Worm (Caenorhabditis elegans) whole organism, early embryonic: ENCODE data around the gene mans-2.

Experiments
- B0310.2 ChIP-seq: sonication (generic microtip); optimal IDR thresholded peaks from 2 replicates; lab custom pipeline; 2016; ENCODE audit warnings: mild to moderate bottlenecking, missing genetic modification characterization, missing compliant biosample characterization
- F13C5.2 ChIP-seq: sonication (generic microtip); optimal IDR thresholded peaks from 2 replicates; lab custom pipeline; 2017; ENCODE audit warnings: mild to moderate bottlenecking, missing genetic modification characterization, inconsistent platforms, missing compliant biosample characterization
- aly-1 ChIP-seq: sonication (generic microtip); optimal IDR thresholded peaks from 2 replicates; lab custom pipeline; 2016; ENCODE audit warnings: missing genetic modification characterization, missing compliant biosample characterization
- ama-1 ChIP-seq: fragments of 150-350 bp; optimal IDR thresholded peaks from 2 replicates; lab custom pipeline; 2014
- ceh-13 ChIP-seq: fragments of 200-800 bp; sonication (Bioruptor generic); optimal IDR thresholded peaks from 2 replicates; lab custom pipeline; 2018; ENCODE audit warnings: mild to moderate bottlenecking, missing genetic modification characterization, missing compliant biosample characterization
- ceh-36 ChIP-seq: sonication (generic microtip); optimal IDR thresholded peaks from 2 replicates; lab custom pipeline; 2016; ENCODE audit warnings: missing genetic modification characterization, inconsistent platforms, missing compliant biosample characterization
- ets-7 ChIP-seq: sonication (generic microtip); optimal IDR thresholded peaks from 2 replicates; lab custom pipeline; 2016; ENCODE audit warnings: missing genotype, missing genetic modification characterization, missing compliant biosample characterization
- flt-1 ChIP-seq: fragments of 200-800 bp; sonication (Bioruptor generic); IDR thresholded peaks from 2 replicates; pipeline ENCODE4 v1.3.6; 2022; ENCODE audit warnings: missing genetic modification characterization, missing compliant biosample characterization
- hmbx-1 ChIP-seq: sonication (generic microtip); optimal IDR thresholded peaks from 2 replicates; lab custom pipeline; 2016; ENCODE audit warnings: mild to moderate bottlenecking, missing genetic modification characterization, missing compliant biosample characterization
- hmg-4 ChIP-seq: fragments of 200-800 bp; sonication (Bioruptor generic); optimal IDR thresholded peaks from 2 replicates; lab custom pipeline; 2018; ENCODE audit warnings: mild to moderate bottlenecking, missing genetic modification characterization, missing compliant biosample characterization
- hnd-1 ChIP-seq: sonication (generic microtip); optimal IDR thresholded peaks from 2 replicates; lab custom pipeline; 2016; ENCODE audit warnings: missing genetic modification characterization, missing compliant biosample characterization
- pes-1 ChIP-seq: fragments of 200-800 bp; sonication (Bioruptor generic); IDR thresholded peaks from 2 replicates; pipeline ENCODE4 v1.3.6; 2022; ENCODE audit warnings: missing genetic modification reagents, missing genetic modification characterization, missing compliant biosample characterization
- scrt-1 ChIP-seq: fragments of 200-800 bp; sonication (Bioruptor generic); IDR thresholded peaks from 2 replicates; pipeline ENCODE4 v1.3.6; 2022; ENCODE audit warnings: missing genetic modification characterization, missing compliant biosample characterization
- sea-1 ChIP-seq: fragments of 200-800 bp; sonication (Bioruptor generic); conservative IDR thresholded peaks from 2 replicates; pipeline ENCODE4 v1.3.6; 2022; ENCODE audit warnings: missing genetic modification characterization, missing compliant biosample characterization
- tbx-11 ChIP-seq: fragments of 200-800 bp; sonication (Bioruptor generic); IDR thresholded peaks from 2 replicates; pipeline ENCODE4 v1.3.6; 2022; ENCODE audit warnings: missing genetic modification characterization, missing compliant biosample characterization
- tbx-37 ChIP-seq: fragments of 200-800 bp; sonication (Bioruptor generic); conservative IDR thresholded peaks from 2 replicates; pipeline ENCODE4 v1.3.6; 2022; ENCODE audit warnings: missing genetic modification reagents, missing genetic modification characterization, missing compliant biosample characterization
- tra-4 ChIP-seq: sonication (generic microtip); optimal IDR thresholded peaks from 2 replicates; lab custom pipeline; 2017; ENCODE audit warnings: missing genetic modification characterization, missing compliant biosample characterization

The mans-2 gene

DNA sequence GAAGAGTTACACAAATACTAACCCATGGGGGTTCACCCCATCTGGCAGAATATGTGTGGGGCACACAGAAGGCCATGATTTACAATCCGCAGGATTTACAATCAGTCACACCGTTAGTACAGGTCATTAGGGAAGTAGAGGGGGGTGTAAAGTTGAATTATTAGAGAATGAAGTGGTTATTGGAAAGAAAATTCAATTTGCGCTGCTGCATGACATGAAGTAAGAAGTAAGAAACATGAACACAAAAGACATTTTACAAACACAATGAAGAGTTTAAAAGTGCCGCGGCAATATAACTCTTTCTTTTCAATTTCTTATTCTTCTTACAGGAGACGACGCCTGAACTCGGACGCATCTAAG, 24.5 kb downstream of the mans-2 start:
- TF ChIP-seq pes-1 (GFP tag; lab: Robert Waterston, UW) (0 out of 2 replicates have a peak, but pooled peaks have one; percentile 31), ama-1 (lab: Kevin White, UChicago) (no peak), B0310.2 (peak; percentile 18), hmbx-1 (tag; lab: Kevin White, UChicago) (no peak)

DNA sequence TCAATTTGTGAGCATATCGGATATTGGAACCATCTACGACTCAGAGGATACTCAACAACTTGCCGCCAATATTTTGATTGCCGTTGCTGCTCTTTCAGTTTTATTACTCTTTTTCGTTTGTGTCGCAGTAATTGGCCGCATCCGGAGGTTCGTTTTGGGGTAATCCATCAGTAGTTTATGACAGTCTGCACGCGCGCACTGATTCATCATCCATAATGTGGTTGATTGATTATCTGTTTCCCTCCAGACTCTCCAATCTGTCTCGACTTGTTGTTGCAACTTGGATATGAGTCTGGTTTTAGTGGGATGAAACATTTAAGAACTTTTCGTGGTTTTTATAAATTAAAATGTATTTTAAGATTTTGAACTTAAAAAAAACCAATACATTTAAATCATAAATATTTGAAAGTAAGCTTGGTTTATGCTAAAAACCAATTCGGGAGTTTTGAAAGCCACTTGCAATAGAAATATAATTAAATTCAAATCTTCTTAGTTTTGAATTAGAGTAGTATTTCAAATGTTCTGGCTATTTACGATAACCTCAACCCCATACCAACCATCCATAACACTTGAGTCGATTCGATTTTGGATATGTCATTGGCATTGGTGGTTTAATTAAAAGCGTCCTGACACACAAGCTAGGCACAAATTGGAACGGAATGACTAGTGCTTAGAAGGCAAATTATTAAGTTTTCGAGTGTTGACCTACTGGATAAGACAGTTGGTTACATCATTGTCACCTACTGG, 25.0 kb downstream of the mans-2 start:
- TF ChIP-seq hmbx-1 (tag; lab: Kevin White, UChicago) (no peak), scrt-1 (GFP tag; lab: Robert Waterston, UW) (no peak), sea-1 (no peak), ets-7 (tag; lab: Kevin White, UChicago) (no peak), ama-1 (lab: Kevin White, UChicago) (no peak), hmg-4 (GFP tag; lab: Kevin White, UChicago) (no peak), tbx-11 (GFP tag; lab: Robert Waterston, UW) (no peak), aly-1 (tag; lab: Kevin White, UChicago) (no peak), ceh-36 (no peak), hnd-1 (tag; lab: Kevin White, UChicago) (no peak), tra-4 (tag; lab: Kevin White, UChicago) (no peak), F13C5.2 (tag; lab: Kevin White, UChicago) (no peak), tbx-37 (GFP tag; lab: Robert Waterston, UW) (no peak), B0310.2 (no peak), flt-1 (no peak), pes-1 (GFP tag; lab: Robert Waterston, UW) (no peak), ceh-13 (GFP tag; lab: Kevin White, UChicago) (no peak)

DNA sequence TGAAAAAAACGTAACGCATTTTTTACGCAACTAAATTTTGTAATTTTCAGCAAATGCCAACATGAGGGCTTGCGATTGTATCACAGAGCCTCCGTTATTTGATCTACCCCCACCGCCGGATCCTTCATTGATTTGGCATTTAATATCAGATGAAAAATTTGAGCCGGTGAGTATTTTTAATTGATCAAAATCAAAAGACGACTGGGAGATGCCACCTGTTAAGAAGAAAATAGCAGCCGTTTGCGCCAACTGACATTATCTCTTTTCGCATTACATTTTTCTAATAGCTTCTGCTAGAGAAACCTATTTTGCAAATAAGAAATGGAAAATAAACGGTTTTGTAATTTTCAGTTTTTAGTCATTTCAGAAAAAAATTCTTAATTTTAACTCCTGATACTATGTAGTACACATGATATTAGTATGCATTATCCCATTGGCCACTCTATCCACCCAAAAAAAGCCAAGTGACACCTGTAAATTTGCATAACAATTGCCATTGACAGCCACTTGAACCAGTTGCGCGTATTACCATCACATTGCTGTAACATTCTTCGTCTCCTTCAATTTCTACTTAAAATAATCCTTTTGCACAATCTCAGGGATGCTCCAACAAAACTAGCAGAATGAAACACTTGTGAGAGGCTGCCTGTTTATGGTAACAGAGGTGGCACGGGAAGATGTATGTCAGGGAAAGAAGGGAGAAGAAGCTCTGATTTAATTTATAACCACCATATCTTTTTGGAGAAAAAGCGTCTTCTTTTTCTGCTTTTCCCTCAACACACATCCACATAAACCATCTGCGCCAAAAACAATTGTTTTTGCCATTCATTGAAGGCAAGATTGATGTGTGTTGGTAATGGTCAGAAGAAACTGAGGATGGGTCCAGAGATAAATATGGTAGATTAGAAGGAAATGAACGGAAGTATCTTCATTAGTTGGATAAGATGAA, 26.7 kb downstream of the mans-2 start, which contains the start of gene F58H1.5:
F58H1.5 (plus strand) TSS at position 51 of the 949 bp plus-strand sequence.
- TF ChIP-seq ama-1 (lab: Kevin White, UChicago) = peak; percentile 44
- TF ChIP-seq ceh-36 = no peak

DNA sequence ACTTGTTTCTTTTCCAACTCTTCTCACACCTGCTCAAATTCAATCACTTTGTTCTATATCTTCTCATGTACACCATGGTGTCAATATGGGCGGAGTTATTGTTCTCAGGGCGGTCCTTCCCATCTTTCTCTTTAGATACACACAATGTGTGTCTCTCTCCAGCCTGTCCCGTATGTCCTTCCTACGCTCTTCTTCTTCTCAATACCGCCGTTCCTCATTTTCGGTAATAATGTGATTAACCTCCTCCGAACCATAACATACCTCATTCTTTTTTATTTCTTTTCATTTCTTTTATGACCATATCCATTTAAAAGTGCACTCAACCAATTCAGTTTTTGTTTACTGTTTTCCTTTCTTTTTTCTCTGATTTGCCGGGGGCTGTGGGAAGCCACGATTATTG, 29.7 kb downstream of the mans-2 start:
- no peak for TF ChIP-seq scrt-1 (GFP tag; lab: Robert Waterston, UW)
- TF ChIP-seq tbx-37 (GFP tag; lab: Robert Waterston, UW) = no peak
- TF ChIP-seq aly-1 (tag; lab: Kevin White, UChicago) = no peak
- TF ChIP-seq hmg-4 (GFP tag; lab: Kevin White, UChicago) = no peak
- TF ChIP-seq F13C5.2 (tag; lab: Kevin White, UChicago) = no peak
- no peak for TF ChIP-seq ets-7 (tag; lab: Kevin White, UChicago)
- TF ChIP-seq tra-4 (tag; lab: Kevin White, UChicago) = no peak
- no peak for TF ChIP-seq pes-1 (GFP tag; lab: Robert Waterston, UW)
- no peak for TF ChIP-seq ceh-13 (GFP tag; lab: Kevin White, UChicago)
- no peak for TF ChIP-seq tbx-11 (GFP tag; lab: Robert Waterston, UW)

DNA sequence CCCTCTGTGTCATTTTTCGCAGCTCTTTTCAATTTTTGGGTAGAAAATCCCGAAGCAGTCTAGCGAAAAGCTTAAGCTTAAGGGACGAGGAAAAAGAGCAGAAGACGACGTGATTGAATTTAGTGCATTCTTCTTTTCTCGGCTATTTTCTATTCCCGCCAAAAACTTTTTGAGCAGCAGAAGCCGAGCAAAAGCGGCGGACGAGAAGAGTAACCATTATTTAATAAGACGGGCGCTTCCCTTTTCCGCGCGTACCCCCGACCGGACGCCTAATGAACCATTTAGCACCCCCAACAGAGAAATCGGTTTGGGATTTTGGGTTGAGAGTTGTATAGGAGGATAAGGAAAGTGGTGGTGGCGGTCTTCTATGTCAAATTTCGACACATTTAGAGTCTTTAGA, 31.7 kb downstream of the mans-2 start:
- no peak for TF ChIP-seq F13C5.2 (tag; lab: Kevin White, UChicago)
- no peak for TF ChIP-seq sea-1
- TF ChIP-seq aly-1 (tag; lab: Kevin White, UChicago) = no peak
- TF ChIP-seq B0310.2 = no peak
- TF ChIP-seq ceh-13 (GFP tag; lab: Kevin White, UChicago) = no peak
- TF ChIP-seq scrt-1 (GFP tag; lab: Robert Waterston, UW) = no peak
- TF ChIP-seq tbx-11 (GFP tag; lab: Robert Waterston, UW) = no peak
- no peak for TF ChIP-seq hnd-1 (tag; lab: Kevin White, UChicago)
- TF ChIP-seq pes-1 (GFP tag; lab: Robert Waterston, UW) = no peak
- TF ChIP-seq tbx-37 (GFP tag; lab: Robert Waterston, UW) = no peak
- TF ChIP-seq ama-1 (lab: Kevin White, UChicago) = no peak
- no peak for TF ChIP-seq ceh-36
- no peak for TF ChIP-seq hmbx-1 (tag; lab: Kevin White, UChicago)

DNA sequence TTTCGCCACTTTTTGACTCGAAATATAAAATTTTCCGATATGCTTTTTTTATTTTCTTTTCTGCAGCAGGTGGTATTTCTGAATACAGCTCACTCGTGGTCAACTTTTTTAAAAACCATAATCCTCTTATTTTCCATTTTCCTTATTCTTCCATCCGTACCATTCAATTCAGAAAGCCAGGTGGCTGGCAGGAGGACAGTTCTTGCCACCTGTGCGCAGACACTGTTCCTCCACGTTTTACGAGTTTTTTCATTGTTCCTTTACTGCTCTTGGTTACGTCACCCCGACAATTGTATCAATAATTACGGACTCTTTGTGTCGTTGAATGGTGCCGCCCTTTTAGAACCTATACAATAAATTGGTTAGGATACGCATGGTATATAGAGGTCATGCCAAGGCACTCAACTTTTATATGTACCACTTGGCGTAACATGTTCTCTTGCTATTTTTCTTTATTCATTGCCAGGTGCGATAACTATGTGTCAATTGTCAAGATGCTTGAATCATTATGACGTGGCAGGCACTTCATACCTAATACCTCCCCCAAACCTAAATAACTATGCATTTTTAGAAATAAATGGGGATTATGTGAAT, 32.3 kb downstream of the mans-2 start:
- TF ChIP-seq hnd-1 (tag; lab: Kevin White, UChicago) = no peak
- no peak for TF ChIP-seq sea-1
- no peak for TF ChIP-seq aly-1 (tag; lab: Kevin White, UChicago)
- TF ChIP-seq pes-1 (GFP tag; lab: Robert Waterston, UW) = no peak
- no peak for TF ChIP-seq ets-7 (tag; lab: Kevin White, UChicago)
- no peak for TF ChIP-seq B0310.2
- TF ChIP-seq flt-1 = no peak
- no peak for TF ChIP-seq ceh-13 (GFP tag; lab: Kevin White, UChicago)
- no peak for TF ChIP-seq F13C5.2 (tag; lab: Kevin White, UChicago)
- no peak for TF ChIP-seq tra-4 (tag; lab: Kevin White, UChicago)
- TF ChIP-seq ceh-36 = no peak
- no peak for TF ChIP-seq tbx-37 (GFP tag; lab: Robert Waterston, UW)
- TF ChIP-seq ama-1 (lab: Kevin White, UChicago) = no peak
- TF ChIP-seq tbx-11 (GFP tag; lab: Robert Waterston, UW) = no peak
- TF ChIP-seq scrt-1 (GFP tag; lab: Robert Waterston, UW) = no peak
- TF ChIP-seq hmg-4 (GFP tag; lab: Kevin White, UChicago) = no peak
- TF ChIP-seq hmbx-1 (tag; lab: Kevin White, UChicago) = no peak
